Fruit fly (Drosophila melanogaster) whole organism, prepupa: ENCODE results near the gene CG33269.

ENCODE experiments used
- Blimp-1 ChIP-seq: fragments of 200-800 bp; sonication (Bioruptor generic); optimal IDR thresholded peaks from 3 replicates; lab custom pipeline; 2017; ENCODE audit warnings: missing biosample characterization, missing genetic modification characterization, mild to moderate bottlenecking, moderate library complexity, missing genetic modification reagents
- CG10631 ChIP-seq: fragments of 200-800 bp; sonication (Bioruptor generic); optimal IDR thresholded peaks from 2 replicates; lab custom pipeline; 2016; ENCODE audit warnings: missing biosample characterization, missing genetic modification characterization
- CG10669 ChIP-seq: fragments of 200-800 bp; sonication (Bioruptor generic); optimal IDR thresholded peaks from 3 replicates; lab custom pipeline; 2018; ENCODE audit warnings: missing biosample characterization, mild to moderate bottlenecking, missing genetic modification characterization, moderate library complexity
- CG11294 ChIP-seq: fragments of 200-800 bp; sonication (Bioruptor generic); IDR thresholded peaks from 2 replicates; pipeline ENCODE4 v1.3.6; 2022; ENCODE audit warnings: missing biosample characterization, missing genetic modification characterization
- CG11762 ChIP-seq: fragments of 200-800 bp; sonication (Bioruptor generic); optimal IDR thresholded peaks from 3 replicates; lab custom pipeline; 2016; ENCODE audit warnings: missing biosample characterization, missing genetic modification characterization; ENCODE audit not compliant: insufficient read depth
- CG11902 ChIP-seq: fragments of 200-800 bp; sonication (Bioruptor generic); optimal IDR thresholded peaks from 3 replicates; lab custom pipeline; 2016; ENCODE audit warnings: missing biosample characterization, missing genetic modification characterization
- CG15336 ChIP-seq: fragments of 200-800 bp; sonication (Bioruptor generic); IDR thresholded peaks from 2 replicates; pipeline ENCODE4 v1.3.6; 2022; ENCODE audit warnings: missing biosample characterization, missing genetic modification characterization
- CG3032 ChIP-seq: fragments of 200-800 bp; optimal IDR thresholded peaks from 2 replicates; lab custom pipeline; 2019; ENCODE audit warnings: missing biosample characterization, mild to moderate bottlenecking, missing genetic modification characterization, moderate library complexity
- CG34406 ChIP-seq: fragments of 200-800 bp; sonication (Bioruptor generic); optimal IDR thresholded peaks from 3 replicates; lab custom pipeline; 2016; ENCODE audit warnings: missing biosample characterization, missing genetic modification characterization
- CG3919 ChIP-seq: fragments of 200-800 bp; sonication (Bioruptor generic); optimal IDR thresholded peaks from 3 replicates; lab custom pipeline; 2016; ENCODE audit warnings: missing biosample characterization, missing genetic modification characterization
- CG4318 ChIP-seq: fragments of 200-800 bp; sonication (Bioruptor generic); optimal IDR thresholded peaks from 3 replicates; lab custom pipeline; 2017; ENCODE audit warnings: missing biosample characterization, mild to moderate bottlenecking, missing genetic modification characterization
- CG6276 ChIP-seq: fragments of 200-800 bp; sonication (Bioruptor generic); optimal IDR thresholded peaks from 2 replicates; lab custom pipeline; 2017; ENCODE audit warnings: missing biosample characterization, mild to moderate bottlenecking, missing genetic modification characterization
- CG6792 ChIP-seq: fragments of 200-800 bp; sonication (Bioruptor generic); optimal IDR thresholded peaks from 3 replicates; lab custom pipeline; 2016; ENCODE audit warnings: missing biosample characterization, missing genetic modification characterization
- CG6808 ChIP-seq: fragments of 200-800 bp; sonication (Bioruptor generic); optimal IDR thresholded peaks from 3 replicates; lab custom pipeline; 2017; ENCODE audit warnings: missing biosample characterization, missing genetic modification characterization, mild to moderate bottlenecking, moderate library complexity, missing genetic modification reagents
- CG7368 ChIP-seq: fragments of 200-800 bp; sonication (Bioruptor generic); optimal IDR thresholded peaks from 3 replicates; lab custom pipeline; 2016; ENCODE audit warnings: missing biosample characterization, missing genetic modification characterization
- CG8119 ChIP-seq: fragments of 200-800 bp; sonication (Bioruptor generic); IDR thresholded peaks from 3 replicates; pipeline ENCODE4 v1.3.6; 2022; ENCODE audit warnings: missing biosample characterization, missing genetic modification characterization
- CG8319 ChIP-seq: fragments of 200-800 bp; sonication (Bioruptor generic); optimal IDR thresholded peaks from 3 replicates; lab custom pipeline; 2016; ENCODE audit warnings: missing biosample characterization, missing genetic modification characterization
- CG8632 ChIP-seq: fragments of 200-800 bp; sonication (Bioruptor generic); optimal IDR thresholded peaks from 3 replicates; lab custom pipeline; 2016; ENCODE audit warnings: missing biosample characterization, missing genetic modification characterization
- CG9139 ChIP-seq: fragments of 200-800 bp; sonication (Bioruptor generic); optimal IDR thresholded peaks from 3 replicates; lab custom pipeline; 2017; ENCODE audit warnings: missing biosample characterization, mild to moderate bottlenecking, missing genetic modification characterization
- Eip75B ChIP-seq: fragments of 200-800 bp; sonication (Bioruptor generic); optimal IDR thresholded peaks from 3 replicates; lab custom pipeline; 2016; ENCODE audit warnings: missing biosample characterization, missing genetic modification characterization
- Eip78C ChIP-seq: fragments of 200-800 bp; sonication (Bioruptor generic); peaks from one replicate; lab custom pipeline; 2016; ENCODE audit warnings: missing biosample characterization, missing genetic modification characterization
- Eip93F ChIP-seq: fragments of 200-800 bp; sonication (Bioruptor generic); optimal IDR thresholded peaks from 2 replicates; lab custom pipeline; 2016; ENCODE audit warnings: missing biosample characterization, mild to moderate bottlenecking, missing genetic modification characterization
- Ets21C ChIP-seq: fragments of 200-800 bp; sonication (Bioruptor generic); optimal IDR thresholded peaks from 3 replicates; lab custom pipeline; 2016; ENCODE audit warnings: missing biosample characterization, missing genetic modification characterization
- Ets96B ChIP-seq: fragments of 200-800 bp; optimal IDR thresholded peaks from 2 replicates; lab custom pipeline; 2019; ENCODE audit warnings: missing biosample characterization, mild to moderate bottlenecking, missing genetic modification characterization, moderate library complexity
- Hr38 ChIP-seq: sonication (Bioruptor generic); optimal IDR thresholded peaks from 2 replicates; lab custom pipeline; 2016; ENCODE audit warnings: missing biosample characterization, missing genetic modification characterization
- Hr4 ChIP-seq: fragments of 200-800 bp; sonication (Bioruptor generic); optimal IDR thresholded peaks from 3 replicates; lab custom pipeline; 2016; ENCODE audit warnings: missing biosample characterization, missing genetic modification characterization
- Lpt ChIP-seq: fragments of 200-800 bp; sonication (Bioruptor generic); optimal IDR thresholded peaks from 3 replicates; lab custom pipeline; 2016; ENCODE audit warnings: missing biosample characterization, missing genetic modification characterization
- Met ChIP-seq: fragments of 200-800 bp; sonication (Bioruptor generic); optimal IDR thresholded peaks from 3 replicates; lab custom pipeline; 2016; ENCODE audit warnings: missing biosample characterization, missing genetic modification characterization
- OdsH ChIP-seq: fragments of 200-800 bp; sonication (Bioruptor generic); optimal IDR thresholded peaks from 3 replicates; lab custom pipeline; 2016; ENCODE audit warnings: missing biosample characterization, missing genetic modification characterization
- Smox ChIP-seq: fragments of 200-800 bp; sonication (Bioruptor generic); optimal IDR thresholded peaks from 3 replicates; lab custom pipeline; 2016; ENCODE audit warnings: missing biosample characterization, missing genetic modification characterization
- Sox102F ChIP-seq: fragments of 200-800 bp; sonication (Bioruptor generic); optimal IDR thresholded peaks from 2 replicates; lab custom pipeline; 2016; ENCODE audit warnings: missing biosample characterization, mild to moderate bottlenecking, missing genetic modification characterization
- Sox14 ChIP-seq: fragments of 200-800 bp; sonication (Bioruptor generic); optimal IDR thresholded peaks from 3 replicates; lab custom pipeline; 2016; ENCODE audit warnings: missing biosample characterization, missing genetic modification characterization
- Sox15 ChIP-seq: fragments of 200-800 bp; sonication (Bioruptor generic); optimal IDR thresholded peaks from 3 replicates; lab custom pipeline; 2016; ENCODE audit warnings: missing biosample characterization, missing genetic modification characterization
- achi ChIP-seq: fragments of 200-800 bp; sonication (Bioruptor generic); optimal IDR thresholded peaks from 3 replicates; lab custom pipeline; 2016; ENCODE audit warnings: missing biosample characterization, missing genetic modification characterization
- acj6 ChIP-seq: fragments of 200-800 bp; sonication (Bioruptor generic); optimal IDR thresholded peaks from 3 replicates; lab custom pipeline; 2016; ENCODE audit warnings: missing biosample characterization, missing genetic modification characterization
- cyc ChIP-seq: fragments of 200-800 bp; sonication (Bioruptor generic); optimal IDR thresholded peaks from 3 replicates; lab custom pipeline; 2016; ENCODE audit warnings: missing biosample characterization, missing genetic modification characterization
- dac ChIP-seq: fragments of 200-800 bp; sonication (Bioruptor generic); optimal IDR thresholded peaks from 2 replicates; lab custom pipeline; 2017; ENCODE audit warnings: missing biosample characterization, mild to moderate bottlenecking, missing genetic modification characterization
- dsx ChIP-seq: fragments of 200-800 bp; optimal IDR thresholded peaks from 3 replicates; lab custom pipeline; 2019; ENCODE audit warnings: missing biosample characterization, mild to moderate bottlenecking, missing genetic modification characterization, moderate library complexity; ENCODE audit not compliant: poor library complexity, severe bottlenecking
- eg ChIP-seq: fragments of 200-800 bp; sonication (Bioruptor generic); IDR thresholded peaks from 3 replicates; pipeline ENCODE4 v1.3.6; 2022; ENCODE audit warnings: missing biosample characterization, missing genetic modification characterization
- esn ChIP-seq: fragments of 200-800 bp; sonication (Bioruptor generic); optimal IDR thresholded peaks from 2 replicates; lab custom pipeline; 2016; ENCODE audit warnings: missing biosample characterization, mild to moderate bottlenecking, missing genetic modification characterization, moderate library complexity
- fd59A ChIP-seq: fragments of 200-800 bp; sonication (Bioruptor generic); optimal IDR thresholded peaks from 2 replicates; lab custom pipeline; 2017; ENCODE audit warnings: missing biosample characterization, mild to moderate bottlenecking, missing genetic modification characterization, missing genetic modification reagents
- fd85E ChIP-seq: fragments of 200-800 bp; sonication (Bioruptor generic); optimal IDR thresholded peaks from 3 replicates; lab custom pipeline; 2016; ENCODE audit warnings: missing biosample characterization, missing genetic modification characterization
- fkh ChIP-seq: fragments of 200-800 bp; sonication (Bioruptor generic); optimal IDR thresholded peaks from 3 replicates; lab custom pipeline; 2017; ENCODE audit warnings: missing biosample characterization, mild to moderate bottlenecking, missing genetic modification characterization, moderate library complexity
- lz ChIP-seq: fragments of 200-800 bp; sonication (Bioruptor generic); optimal IDR thresholded peaks from 3 replicates; lab custom pipeline; 2016; ENCODE audit warnings: missing biosample characterization, missing genetic modification characterization
- net ChIP-seq: fragments of 200-800 bp; sonication (Bioruptor generic); optimal IDR thresholded peaks from 3 replicates; lab custom pipeline; 2016; ENCODE audit warnings: missing biosample characterization, missing genetic modification characterization
- salr ChIP-seq, 2 experiments: fragments of 200-800 bp; sonication (Bioruptor generic); optimal IDR thresholded peaks; 3 replicates each; lab custom pipeline; 2016 to 2018; ENCODE audit warnings: missing biosample characterization in 2 of 2, missing genetic modification characterization in 2 of 2, mild to moderate bottlenecking in 1 of 2
- spab ChIP-seq: fragments of 200-800 bp; sonication (Bioruptor generic); optimal IDR thresholded peaks from 2 replicates; lab custom pipeline; 2017; ENCODE audit warnings: missing biosample characterization, mild to moderate bottlenecking, missing genetic modification characterization, missing genetic modification reagents
- ss ChIP-seq, 2 experiments: fragments of 200-800 bp; sonication (Bioruptor generic); optimal IDR thresholded peaks; 2 replicates in 1 of 2; 3 replicates in 1 of 2; lab custom pipeline; 2017 to 2018; ENCODE audit warnings: mild to moderate bottlenecking in 2 of 2, missing biosample characterization in 2 of 2, missing genetic modification characterization in 2 of 2, moderate library complexity in 1 of 2
- svp ChIP-seq: fragments of 200-800 bp; sonication (Bioruptor generic); peaks from one replicate; lab custom pipeline; 2016; ENCODE audit warnings: missing biosample characterization, missing genetic modification characterization
- vri ChIP-seq: fragments of 200-800 bp; sonication (Bioruptor generic); optimal IDR thresholded peaks from 3 replicates; lab custom pipeline; 2016; ENCODE audit warnings: missing biosample characterization, mild to moderate bottlenecking, missing genetic modification characterization

Gene CG33269

DNA sequence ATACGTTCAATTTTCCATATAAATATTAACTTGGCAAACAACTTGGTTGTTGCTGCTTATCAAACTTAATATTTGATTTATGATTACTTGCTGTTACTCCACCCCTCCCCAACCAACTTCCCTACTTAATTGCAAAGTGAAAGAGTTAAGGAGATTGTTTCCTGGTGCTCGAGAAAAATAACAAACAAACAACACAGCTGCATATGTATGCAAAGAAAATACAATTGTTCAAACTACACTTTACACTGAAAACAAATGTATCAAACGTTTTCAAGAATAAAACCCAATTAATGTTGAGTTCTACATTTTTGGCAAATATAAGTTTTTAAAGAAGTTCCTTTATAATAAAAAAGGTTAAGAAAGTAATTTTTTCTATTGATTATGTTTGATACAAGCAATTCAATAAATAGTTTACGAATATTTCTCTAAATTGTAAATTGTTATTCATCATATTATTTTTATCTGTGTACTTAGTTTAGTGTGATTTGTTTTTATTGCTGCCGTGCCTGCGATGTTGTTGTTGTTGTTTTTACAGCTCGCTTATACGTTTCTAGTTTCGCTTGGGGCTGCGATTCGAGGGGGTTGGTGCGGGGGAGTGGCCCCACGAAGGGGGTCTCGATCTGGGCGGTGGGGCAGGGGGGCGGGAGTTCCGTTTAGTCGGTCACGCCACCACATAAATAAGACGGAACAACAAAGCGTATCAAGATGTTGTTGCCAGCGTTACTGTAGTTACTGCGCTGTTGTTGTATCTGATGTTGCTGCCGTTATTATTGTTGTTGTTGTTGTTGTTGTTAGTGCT lies 26.1 kb downstream of the CG33269 start:
- TF ChIP-seq eg (GFP tag; lab: Robert Waterston, UW) (peak; percentile 82), CG10631 (GFP tag; lab: Kevin White, UChicago) (peak; percentile 37), net (peak; percentile 57), CG4318 (GFP tag; lab: Kevin White, UChicago) (peak; percentile 67), CG15336 (GFP tag; lab: Robert Waterston, UW) (peak; percentile 91), CG11902 (no peak), cyc (GFP tag; lab: Kevin White, UChicago) (no peak), spab (GFP tag; lab: Kevin White, UChicago) (peak; percentile 48), OdsH (GFP tag; lab: Kevin White, UChicago) (peak; percentile 59), CG8632 (GFP tag; lab: Kevin White, UChicago) (peak; percentile 51), CG9139 (peak; percentile 40), Hr38 (GFP tag; lab: Kevin White, UChicago) (no peak), fd59A (GFP tag; lab: Kevin White, UChicago) (peak; percentile 27), CG3919 (GFP tag; lab: Kevin White, UChicago) (peak; percentile 37), Eip93F (no peak), dsx (GFP tag; lab: Kevin White, UChicago) (peak; percentile 60), CG11294 (GFP tag; lab: Robert Waterston, UW) (no peak; the same call in 1 of the 2 replicates), Smox (GFP tag; lab: Kevin White, UChicago) (no peak), Met (GFP tag; lab: Kevin White, UChicago) (no peak), CG6792 (GFP tag; lab: Kevin White, UChicago) (no peak), CG6808 (GFP tag; lab: Kevin White, UChicago) (peak; percentile 54), acj6 (peak; percentile 23), salr (GFP tag; optimal IDR thresholded peaks at IDR 0.05; lab: Kevin White, UChicago) (peak; percentile 41 to 85), achi (GFP tag; lab: Kevin White, UChicago) (peak; percentile 41), Eip78C (GFP tag; lab: Kevin White, UChicago) (peak; percentile 88), Eip75B (GFP tag; lab: Kevin White, UChicago) (peak; percentile 28), CG7368 (peak; percentile 17), Sox15 (GFP tag; lab: Kevin White, UChicago) (no peak), Hr4 (GFP tag; lab: Kevin White, UChicago) (peak; percentile 80), vri (GFP tag; lab: Kevin White, UChicago) (no peak), dac (GFP tag; lab: Kevin White, UChicago) (no peak), fd85E (no peak), CG3032 (tag; lab: Kevin White, UChicago) (peak; percentile 49), Ets96B (peak; percentile 64), ss (GFP tag; optimal IDR thresholded peaks at IDR 0.05; lab: Kevin White, UChicago) (peak; percentile 65 to 91), fkh (GFP tag; lab: Kevin White, UChicago) (peak; percentile 80), CG11762 (GFP tag; lab: Kevin White, UChicago) (peak; percentile 33), lz (GFP tag; lab: Kevin White, UChicago) (no peak), esn (no peak), Blimp-1 (GFP tag; lab: Kevin White, UChicago) (no peak), Sox102F (GFP tag; lab: Kevin White, UChicago) (no peak), CG8119 (GFP tag; lab: Robert Waterston, UW) (peak; percentile 92), CG34406 (GFP tag; lab: Kevin White, UChicago) (peak; percentile 43), CG6276 (GFP tag; lab: Kevin White, UChicago) (peak; percentile 63), Lpt (peak; percentile 68), Ets21C (GFP tag; lab: Kevin White, UChicago) (no peak), CG10669 (GFP tag; lab: Kevin White, UChicago) (peak; percentile 53), Sox14 (GFP tag; lab: Kevin White, UChicago) (no peak), CG8319 (no peak), svp (GFP tag; lab: Kevin White, UChicago) (no peak)
